Fruit fly (Drosophila melanogaster) whole organism, embryonic: ENCODE measurements around the gene Tsr1.
A peak's percentile ranks its signal among the peaks of the same experiment; 100 is the strongest.

ENCODE experiments used
- Adf1 ChIP-seq: fragments of 200-800 bp; sonication (Bioruptor generic); IDR thresholded peaks from 2 replicates; pipeline ENCODE4 v1.3.6; 2022; ENCODE audit warnings: missing biosample characterization, missing genetic modification characterization
- BtbVII ChIP-seq: fragments of 200-800 bp; sonication (Bioruptor generic); optimal IDR thresholded peaks from 3 replicates; lab custom pipeline; 2017; ENCODE audit warnings: missing biosample characterization, mild to moderate bottlenecking, missing genetic modification characterization
- CG11723 ChIP-seq: fragments of 200-800 bp; sonication (Bioruptor generic); optimal IDR thresholded peaks from 2 replicates; lab custom pipeline; 2017; ENCODE audit warnings: missing biosample characterization, mild to moderate bottlenecking, missing genetic modification characterization
- CG13624 ChIP-seq: fragments of 200-800 bp; sonication (Bioruptor generic); optimal IDR thresholded peaks from 2 replicates; lab custom pipeline; 2016; ENCODE audit warnings: missing biosample characterization, missing genetic modification characterization
- CG1603 ChIP-seq: fragments of 200-800 bp; sonication (Bioruptor generic); optimal IDR thresholded peaks from 2 replicates; lab custom pipeline; 2019; ENCODE audit warnings: missing biosample characterization, mild to moderate bottlenecking, missing genetic modification characterization, moderate library complexity
- CG16863 ChIP-seq: fragments of 200-800 bp; sonication (Bioruptor generic); optimal IDR thresholded peaks from 3 replicates; lab custom pipeline; 2016; ENCODE audit warnings: missing biosample characterization, missing genetic modification characterization
- CG17361 ChIP-seq: fragments of 200-800 bp; sonication (Bioruptor generic); IDR thresholded peaks from 3 replicates; pipeline ENCODE4 v1.3.6; 2022; ENCODE audit warnings: missing biosample characterization, missing genetic modification characterization
- CG1832 ChIP-seq: fragments of 200-800 bp; sonication (Bioruptor generic); optimal IDR thresholded peaks from 2 replicates; lab custom pipeline; 2017; ENCODE audit warnings: missing biosample characterization, mild to moderate bottlenecking, missing genetic modification characterization, inconsistent platforms
- CG2202 ChIP-seq: fragments of 200-800 bp; sonication (Bioruptor generic); optimal IDR thresholded peaks from 2 replicates; lab custom pipeline; 2018; ENCODE audit warnings: missing biosample characterization, mild to moderate bottlenecking, missing genetic modification characterization
- CG2875 ChIP-seq: fragments of 200-800 bp; sonication (Bioruptor generic); optimal IDR thresholded peaks from 2 replicates; lab custom pipeline; 2017; ENCODE audit warnings: missing biosample characterization, mild to moderate bottlenecking, missing genetic modification characterization, missing genetic modification reagents
- CG3281 ChIP-seq: fragments of 200-800 bp; sonication (Bioruptor generic); optimal IDR thresholded peaks from 3 replicates; lab custom pipeline; 2017; ENCODE audit warnings: missing biosample characterization, mild to moderate bottlenecking, missing genetic modification characterization
- CG5953 ChIP-seq: fragments of 200-800 bp; sonication (Bioruptor generic); IDR thresholded peaks from 2 replicates; pipeline ENCODE4 v1.3.6; 2022; ENCODE audit warnings: missing biosample characterization, missing genetic modification characterization
- CG7556 ChIP-seq: fragments of 200-800 bp; sonication (Bioruptor generic); optimal IDR thresholded peaks from 2 replicates; lab custom pipeline; 2017; ENCODE audit warnings: missing biosample characterization, mild to moderate bottlenecking, missing genetic modification characterization
- CG8944 ChIP-seq: fragments of 200-800 bp; sonication (Bioruptor generic); optimal IDR thresholded peaks from 3 replicates; lab custom pipeline; 2016; ENCODE audit warnings: missing biosample characterization, missing genetic modification characterization
- CG9215 ChIP-seq: fragments of 200-800 bp; sonication (Bioruptor generic); IDR thresholded peaks from 2 replicates; pipeline ENCODE4 v1.3.6; 2022; ENCODE audit warnings: missing biosample characterization, missing genetic modification characterization
- Dref ChIP-seq: fragments of 200-800 bp; sonication (Bioruptor generic); IDR thresholded peaks from 2 replicates; pipeline ENCODE4 v1.3.6; 2022; ENCODE audit warnings: missing biosample characterization, missing genetic modification characterization
- Elba2 ChIP-seq: fragments of 200-800 bp; sonication (Bioruptor generic); optimal IDR thresholded peaks from 3 replicates; lab custom pipeline; 2016; ENCODE audit warnings: missing biosample characterization, missing genetic modification characterization
- Ets65A ChIP-seq: fragments of 200-800 bp; sonication (Bioruptor generic); peaks from one replicate; lab custom pipeline; 2016; ENCODE audit warnings: missing biosample characterization, missing genetic modification characterization
- Ets97D ChIP-seq: fragments of 200-800 bp; sonication (Bioruptor generic); optimal IDR thresholded peaks from 3 replicates; lab custom pipeline; 2016; ENCODE audit warnings: missing biosample characterization, missing genetic modification characterization
- H2.0 ChIP-seq: fragments of 200-800 bp; sonication (Bioruptor generic); IDR thresholded peaks from 2 replicates; pipeline ENCODE4 v1.3.6; 2022; ENCODE audit warnings: missing biosample characterization, missing genetic modification characterization
- HLH4C ChIP-seq: fragments of 200-800 bp; sonication (Bioruptor generic); IDR thresholded peaks from 3 replicates; pipeline ENCODE4 v1.3.6; 2022; ENCODE audit warnings: missing biosample characterization, missing genetic modification characterization; ENCODE audit not compliant: partially characterized antibody
- HmgD ChIP-seq: fragments of 200-800 bp; sonication (Bioruptor generic); optimal IDR thresholded peaks from 3 replicates; lab custom pipeline; 2016; ENCODE audit warnings: missing biosample characterization, missing genetic modification characterization
- HmgZ ChIP-seq: fragments of 200-800 bp; sonication (Bioruptor generic); optimal IDR thresholded peaks from 2 replicates; lab custom pipeline; 2018; ENCODE audit warnings: missing biosample characterization, mild to moderate bottlenecking, missing genetic modification characterization
- Hr39 ChIP-seq: fragments of >200 bp; optimal IDR thresholded peaks from 2 replicates; lab custom pipeline; 2017
- Optix ChIP-seq: fragments of 200-800 bp; sonication (Bioruptor generic); IDR thresholded peaks from 3 replicates; pipeline ENCODE4 v1.3.6; 2022; ENCODE audit warnings: missing biosample characterization, missing genetic modification characterization
- Pdp1 ChIP-seq, 2 experiments: fragments of 200-800 bp; sonication (Bioruptor generic); optimal IDR thresholded peaks; 3 replicates each; lab custom pipeline; 2016; ENCODE audit warnings: missing biosample characterization in 2 of 2, missing genetic modification characterization in 2 of 2, mild to moderate bottlenecking in 1 of 2, moderate library complexity in 1 of 2
- Rx ChIP-seq: fragments of 200-800 bp; sonication (Bioruptor generic); IDR thresholded peaks from 2 replicates; pipeline ENCODE4 v1.3.6; 2022; ENCODE audit warnings: missing biosample characterization, missing genetic modification characterization
- Side ChIP-seq: fragments of 200-800 bp; sonication (Bioruptor generic); optimal IDR thresholded peaks from 2 replicates; lab custom pipeline; 2016; ENCODE audit warnings: missing biosample characterization, missing genetic modification characterization
- Six4 ChIP-seq: fragments of 200-800 bp; sonication (Bioruptor generic); optimal IDR thresholded peaks from 2 replicates; lab custom pipeline; 2016; ENCODE audit warnings: missing biosample characterization, missing genetic modification characterization
- Ssrp ChIP-seq: fragments of 200-800 bp; sonication (Bioruptor generic); optimal IDR thresholded peaks from 2 replicates; lab custom pipeline; 2018; ENCODE audit warnings: missing biosample characterization, mild to moderate bottlenecking, missing genetic modification characterization, moderate library complexity
- Tbp ChIP-seq: fragments of >200 bp; optimal IDR thresholded peaks from 2 replicates; lab custom pipeline; 2018; ENCODE audit warnings: missing biosample characterization, missing genetic modification characterization
- Usf ChIP-seq: fragments of 200-800 bp; sonication (Bioruptor generic); optimal IDR thresholded peaks from 2 replicates; lab custom pipeline; 2017; ENCODE audit warnings: missing genotype, missing biosample characterization, missing genetic modification characterization
- ac ChIP-seq: fragments of 200-800 bp; sonication (Bioruptor generic); optimal IDR thresholded peaks from 3 replicates; lab custom pipeline; 2017; ENCODE audit warnings: missing biosample characterization, mild to moderate bottlenecking, missing genetic modification characterization
- ato ChIP-seq: fragments of 200-800 bp; sonication (Bioruptor generic); IDR thresholded peaks from 2 replicates; pipeline ENCODE4 v1.3.6; 2022; ENCODE audit warnings: missing biosample characterization, missing genetic modification characterization; ENCODE audit not compliant: partially characterized antibody
- bbx ChIP-seq: fragments of 200-800 bp; sonication (Bioruptor generic); IDR thresholded peaks from 2 replicates; pipeline ENCODE4 v1.3.6; 2022; ENCODE audit warnings: missing biosample characterization, missing genetic modification characterization; ENCODE audit not compliant: partially characterized antibody
- emc ChIP-seq: fragments of 200-800 bp; sonication (Bioruptor generic); optimal IDR thresholded peaks from 2 replicates; lab custom pipeline; 2016; ENCODE audit warnings: missing biosample characterization, missing genetic modification characterization
- fd102C ChIP-seq: fragments of 200-800 bp; sonication (Bioruptor generic); optimal IDR thresholded peaks from 2 replicates; lab custom pipeline; 2018; ENCODE audit warnings: missing biosample characterization, mild to moderate bottlenecking, missing genetic modification characterization, moderate library complexity
- gfzf ChIP-seq: fragments of 200-800 bp; sonication (Bioruptor generic); optimal IDR thresholded peaks from 2 replicates; lab custom pipeline; 2016; ENCODE audit warnings: missing biosample characterization, mild to moderate bottlenecking, missing genetic modification characterization, moderate library complexity
- gt ChIP-seq: fragments of 200-800 bp; sonication (Bioruptor generic); IDR thresholded peaks from 2 replicates; pipeline ENCODE4 v1.3.6; 2022; ENCODE audit warnings: missing biosample characterization, missing genetic modification characterization
- hkb ChIP-seq, 2 experiments: fragments of 200-800 bp in 1 of 2; fragments of >200 bp in 1 of 2; sonication (Bioruptor generic) in 1 of 2; IDR thresholded peaks in 1 of 2; optimal IDR thresholded peaks in 1 of 2; 2 replicates each; pipeline versions ENCODE4 v1.3.6 to Lab custom; 2017 to 2022; ENCODE audit warnings: missing biosample characterization in 1 of 2, missing genetic modification characterization in 1 of 2
- jigr1 ChIP-seq: fragments of 200-800 bp; sonication (Bioruptor generic); IDR thresholded peaks from 3 replicates; pipeline ENCODE4 v1.3.6; 2022; ENCODE audit warnings: missing biosample characterization, missing genetic modification characterization
- kay ChIP-seq: fragments of 200-800 bp; sonication (Bioruptor generic); optimal IDR thresholded peaks from 2 replicates; lab custom pipeline; 2016; ENCODE audit warnings: missing biosample characterization, missing genetic modification characterization
- kni ChIP-seq: fragments of 200-800 bp; sonication (Bioruptor generic); optimal IDR thresholded peaks from 3 replicates; lab custom pipeline; 2017; ENCODE audit warnings: mild to moderate bottlenecking, missing biosample characterization, missing genetic modification reagents, missing genetic modification characterization
- lab ChIP-seq: fragments of 200-800 bp; sonication (Bioruptor generic); optimal IDR thresholded peaks from 3 replicates; lab custom pipeline; 2017; ENCODE audit warnings: missing biosample characterization, missing genetic modification characterization, mild to moderate bottlenecking, moderate library complexity, missing genetic modification reagents
- nau ChIP-seq: fragments of 200-800 bp; sonication (Bioruptor generic); optimal IDR thresholded peaks from 3 replicates; lab custom pipeline; 2017; ENCODE audit warnings: missing biosample characterization, mild to moderate bottlenecking, missing genetic modification characterization, missing genetic modification reagents
- pfk ChIP-seq: fragments of 200-800 bp; sonication (Bioruptor generic); optimal IDR thresholded peaks from 2 replicates; lab custom pipeline; 2018; ENCODE audit warnings: missing biosample characterization, mild to moderate bottlenecking, missing genetic modification characterization, moderate library complexity
- sens-2 ChIP-seq: fragments of 200-800 bp; sonication (Bioruptor generic); IDR thresholded peaks from 2 replicates; pipeline ENCODE4 v1.3.6; 2022; ENCODE audit warnings: missing biosample characterization, missing genetic modification characterization
- seq ChIP-seq: fragments of 200-800 bp; sonication (Bioruptor generic); IDR thresholded peaks from 2 replicates; pipeline ENCODE4 v1.3.6; 2022; ENCODE audit warnings: missing biosample characterization, missing genetic modification characterization
- shn ChIP-seq: fragments of 200-800 bp; sonication (Bioruptor generic); optimal IDR thresholded peaks from 3 replicates; lab custom pipeline; 2016; ENCODE audit warnings: missing biosample characterization, missing genetic modification characterization
- ttk ChIP-seq: fragments of 200-800 bp; sonication (Bioruptor generic); IDR thresholded peaks from 2 replicates; pipeline ENCODE4 v2.1.2; 2022; ENCODE audit warnings: missing biosample characterization, missing genetic modification characterization
- tup ChIP-seq: fragments of 200-800 bp; sonication (Bioruptor generic); optimal IDR thresholded peaks from 2 replicates; lab custom pipeline; 2016; ENCODE audit warnings: missing biosample characterization, mild to moderate bottlenecking, missing genetic modification characterization, moderate library complexity

Tsr1 gene

dm6 chr3L:21304400-21304799 is 30.6 kb upstream of the Tsr1 start, which contains the start of the genes CG11309 and CG7632 (continued):
- peak; percentile 99 for TF ChIP-seq nau
- peak; percentile 94 for TF ChIP-seq gt (GFP tag; lab: Robert Waterston, UW)
- peak; percentile 99 for TF ChIP-seq Side (GFP tag; lab: Kevin White, UChicago)
- TF ChIP-seq CG7556 (GFP tag; lab: Kevin White, UChicago) = peak; percentile 99
- peak; percentile 98 for TF ChIP-seq Pdp1 (GFP tag; optimal IDR thresholded peaks at IDR 0.05; lab: Kevin White, UChicago)
- TF ChIP-seq sens-2 (GFP tag; lab: Robert Waterston, UW) = peak; percentile 99
- TF ChIP-seq ac (GFP tag; lab: Kevin White, UChicago) = peak; percentile 98
- TF ChIP-seq shn (GFP tag; lab: Kevin White, UChicago) = peak; percentile 95
- no peak for TF ChIP-seq Hr39 (lab: Kevin White, UChicago)
- peak; percentile 83 for TF ChIP-seq Adf1 (GFP tag; lab: Robert Waterston, UW)
- TF ChIP-seq hkb (optimal IDR thresholded peaks at IDR 0.05; lab: Kevin White, UChicago) = peak; percentile 30
- peak; percentile 100 for TF ChIP-seq hkb (GFP tag; IDR thresholded peaks at IDR 0.05; lab: Robert Waterston, UW)
- TF ChIP-seq H2.0 (GFP tag; lab: Robert Waterston, UW) = peak; percentile 97
- peak; percentile 99 for TF ChIP-seq CG11723 (GFP tag; lab: Kevin White, UChicago)
- peak; percentile 98 for TF ChIP-seq fd102C
- peak; percentile 96 for TF ChIP-seq Usf (GFP tag; lab: Kevin White, UChicago)
- TF ChIP-seq Tbp (GFP tag; lab: Kevin White, UChicago) = no peak
- TF ChIP-seq pfk (GFP tag; lab: Kevin White, UChicago) = peak; percentile 88
- TF ChIP-seq kay (GFP tag; lab: Kevin White, UChicago) = peak; percentile 97
- peak; percentile 96 for TF ChIP-seq emc
- TF ChIP-seq BtbVII (GFP tag; lab: Kevin White, UChicago) = peak; percentile 100
- TF ChIP-seq Optix (GFP tag; lab: Robert Waterston, UW) = peak; percentile 89
- no peak for TF ChIP-seq ato (GFP tag; lab: Robert Waterston, UW)
- peak; percentile 97 for TF ChIP-seq HmgD (GFP tag; lab: Kevin White, UChicago)
- TF ChIP-seq HmgZ (tag; lab: Kevin White, UChicago) = peak; percentile 100
- peak; percentile 75; the same call in 2 of the 3 replicates for TF ChIP-seq jigr1
- TF ChIP-seq seq (GFP tag; lab: Robert Waterston, UW) = peak; percentile 97
- TF ChIP-seq CG1603 (tag; lab: Kevin White, UChicago) = peak; percentile 99
- TF ChIP-seq Dref (GFP tag; lab: Robert Waterston, UW) = 0 out of 2 replicates have a peak, but pooled peaks have one; percentile 34
- peak; percentile 100 for TF ChIP-seq CG3281 (GFP tag; lab: Kevin White, UChicago)
- peak; percentile 87 for TF ChIP-seq CG9215 (GFP tag; lab: Robert Waterston, UW)
- TF ChIP-seq kni (GFP tag; lab: Kevin White, UChicago) = peak; percentile 100
- no peak for TF ChIP-seq CG1832 (GFP tag; lab: Kevin White, UChicago)
- TF ChIP-seq Ets97D (GFP tag; lab: Kevin White, UChicago) = peak; percentile 95
- TF ChIP-seq Ssrp = peak; percentile 99
- peak; percentile 99 for TF ChIP-seq Six4
- peak; percentile 98 for TF ChIP-seq CG16863 (GFP tag; lab: Kevin White, UChicago)
- peak; percentile 98 for TF ChIP-seq tup (GFP tag; lab: Kevin White, UChicago)
- TF ChIP-seq gfzf (GFP tag; lab: Kevin White, UChicago) = peak; percentile 40
- TF ChIP-seq CG13624 (GFP tag; lab: Kevin White, UChicago) = peak; percentile 99
- TF ChIP-seq HLH4C (GFP tag; lab: Robert Waterston, UW) = no peak
- peak; percentile 98 for TF ChIP-seq CG5953 (GFP tag; lab: Robert Waterston, UW)
- peak; percentile 100 for TF ChIP-seq CG2202 (tag; lab: Kevin White, UChicago)
- peak; percentile 97 for TF ChIP-seq Rx (GFP tag; lab: Robert Waterston, UW)
- TF ChIP-seq Elba2 = peak; percentile 86
- TF ChIP-seq CG8944 = peak; percentile 96
- TF ChIP-seq Ets65A (GFP tag; lab: Kevin White, UChicago) = peak; percentile 100
- TF ChIP-seq CG2875 (GFP tag; lab: Kevin White, UChicago) = peak; percentile 99
- peak; percentile 97 for TF ChIP-seq ttk (GFP tag; lab: Robert Waterston, UW)
- peak; percentile 100 for TF ChIP-seq lab (GFP tag; lab: Kevin White, UChicago)
- peak; percentile 99 for TF ChIP-seq CG17361 (GFP tag; lab: Robert Waterston, UW)
- peak; percentile 25; the same call in 1 of the 2 replicates for TF ChIP-seq bbx
